Fruit fly (Drosophila melanogaster) whole organism, embryonic: ENCODE results near the gene CG8128.

Experiments used
- Abd-B ChIP-seq: fragments of 200-800 bp; sonication (Bioruptor generic); optimal IDR thresholded peaks from 2 replicates; lab custom pipeline; 2018; ENCODE audit warnings: missing biosample characterization, mild to moderate bottlenecking, missing genetic modification characterization, moderate library complexity
- Atf-2 ChIP-seq: fragments of 200-800 bp; sonication (Bioruptor generic); optimal IDR thresholded peaks from 2 replicates; lab custom pipeline; 2016; ENCODE audit warnings: missing biosample characterization, missing genetic modification characterization
- CG11247 ChIP-seq: fragments of 200-800 bp; sonication (Bioruptor generic); IDR thresholded peaks from 2 replicates; pipeline ENCODE4 v1.3.6; 2022; ENCODE audit warnings: missing biosample characterization, missing genetic modification characterization
- CG11456 ChIP-seq: fragments of 200-800 bp; sonication (Bioruptor generic); IDR thresholded peaks from 3 replicates; pipeline ENCODE4 v1.3.6; 2022; ENCODE audit warnings: missing biosample characterization, missing genetic modification characterization
- CG12104 ChIP-seq: fragments of 200-800 bp; sonication (Bioruptor generic); optimal IDR thresholded peaks from 3 replicates; lab custom pipeline; 2016; ENCODE audit warnings: missing biosample characterization, missing genetic modification characterization
- CG13123 ChIP-seq: fragments of 200-800 bp; sonication (Bioruptor generic); optimal IDR thresholded peaks from 2 replicates; lab custom pipeline; 2016; ENCODE audit warnings: missing biosample characterization, missing genetic modification characterization
- CG13424 ChIP-seq: fragments of 200-800 bp; sonication (Bioruptor generic); optimal IDR thresholded peaks from 2 replicates; lab custom pipeline; 2019; ENCODE audit warnings: missing biosample characterization, mild to moderate bottlenecking, missing genetic modification characterization, moderate library complexity
- CG1529 ChIP-seq: fragments of 200-800 bp; sonication (Bioruptor generic); optimal IDR thresholded peaks from 3 replicates; lab custom pipeline; 2018; ENCODE audit warnings: missing biosample characterization, missing genetic modification characterization
- CG16815 ChIP-seq: fragments of 200-800 bp; sonication (Bioruptor generic); optimal IDR thresholded peaks from 3 replicates; lab custom pipeline; 2017; ENCODE audit warnings: missing biosample characterization, mild to moderate bottlenecking, missing genetic modification characterization
- CG17361 ChIP-seq: fragments of 200-800 bp; sonication (Bioruptor generic); IDR thresholded peaks from 3 replicates; pipeline ENCODE4 v1.3.6; 2022; ENCODE audit warnings: missing biosample characterization, missing genetic modification characterization
- CG2199 ChIP-seq: fragments of 200-800 bp; sonication (Bioruptor generic); IDR thresholded peaks from 3 replicates; pipeline ENCODE4 v1.3.6; 2022; ENCODE audit warnings: missing biosample characterization, missing genetic modification characterization
- CG2712 ChIP-seq: fragments of 200-800 bp; optimal IDR thresholded peaks from 3 replicates; lab custom pipeline; 2019; ENCODE audit warnings: missing biosample characterization, mild to moderate bottlenecking, missing genetic modification characterization, moderate library complexity
- CG32532 ChIP-seq: fragments of 200-800 bp; sonication (Bioruptor generic); IDR thresholded peaks from 2 replicates; pipeline ENCODE4 v1.3.6; 2022; ENCODE audit warnings: missing biosample characterization, missing genetic modification characterization
- CG43689 ChIP-seq: fragments of 200-800 bp; sonication (Bioruptor generic); IDR thresholded peaks from 2 replicates; pipeline ENCODE4 v1.3.6; 2022; ENCODE audit warnings: missing biosample characterization, missing genetic modification characterization
- CG4820 ChIP-seq: fragments of 200-800 bp; sonication (Bioruptor generic); optimal IDR thresholded peaks from 3 replicates; lab custom pipeline; 2016; ENCODE audit warnings: missing biosample characterization, missing genetic modification characterization
- CG6765 ChIP-seq: fragments of 200-800 bp; sonication (Bioruptor generic); optimal IDR thresholded peaks from 3 replicates; lab custom pipeline; 2017; ENCODE audit warnings: missing biosample characterization, mild to moderate bottlenecking, missing genetic modification characterization
- CG6813 ChIP-seq: fragments of 200-800 bp; sonication (Bioruptor generic); optimal IDR thresholded peaks from 2 replicates; lab custom pipeline; 2017; ENCODE audit warnings: missing biosample characterization, missing genetic modification characterization, mild to moderate bottlenecking, moderate library complexity, missing genetic modification reagents
- CG7556 ChIP-seq: fragments of 200-800 bp; sonication (Bioruptor generic); optimal IDR thresholded peaks from 2 replicates; lab custom pipeline; 2017; ENCODE audit warnings: missing biosample characterization, mild to moderate bottlenecking, missing genetic modification characterization
- Camta ChIP-seq: fragments of 200-800 bp; sonication (Bioruptor generic); optimal IDR thresholded peaks from 2 replicates; lab custom pipeline; 2016; ENCODE audit warnings: missing biosample characterization, missing genetic modification characterization
- D19A ChIP-seq: fragments of 200-800 bp; optimal IDR thresholded peaks from 3 replicates; lab custom pipeline; 2019; ENCODE audit warnings: missing biosample characterization, mild to moderate bottlenecking, missing genetic modification characterization, moderate library complexity
- Dip3 ChIP-seq: fragments of 200-800 bp; sonication (Bioruptor generic); optimal IDR thresholded peaks from 3 replicates; lab custom pipeline; 2016; ENCODE audit warnings: missing biosample characterization, missing genetic modification characterization
- Dll ChIP-seq: fragments of 200-800 bp; sonication (Bioruptor generic); IDR thresholded peaks from 4 replicates; pipeline ENCODE4 v1.3.6; 2022; ENCODE audit warnings: missing biosample characterization, missing genetic modification characterization; ENCODE audit not compliant: partially characterized antibody
- Hmr ChIP-seq: fragments of 200-800 bp; sonication (Bioruptor generic); optimal IDR thresholded peaks from 3 replicates; lab custom pipeline; 2017; ENCODE audit warnings: mild to moderate bottlenecking, missing biosample characterization, missing genetic modification reagents, missing genetic modification characterization
- Kr ChIP-seq: fragments of 200-800 bp; sonication (Bioruptor generic); optimal IDR thresholded peaks from 2 replicates; lab custom pipeline; 2017; ENCODE audit warnings: missing biosample characterization, mild to moderate bottlenecking, missing genetic modification characterization
- Lim3 ChIP-seq: fragments of 200-800 bp; sonication (Bioruptor generic); IDR thresholded peaks from 2 replicates; pipeline ENCODE4 v1.3.6; 2022; ENCODE audit warnings: missing biosample characterization, missing genetic modification characterization
- MBD-R2 ChIP-seq: fragments of 200-800 bp; sonication (Bioruptor generic); IDR thresholded peaks from 2 replicates; pipeline ENCODE4 v1.3.6; 2022; ENCODE audit warnings: missing biosample characterization, missing genetic modification characterization
- Nf-YA ChIP-seq: fragments of 200-800 bp; sonication (Bioruptor generic); IDR thresholded peaks from 2 replicates; pipeline ENCODE4 v1.3.6; 2022; ENCODE audit warnings: missing biosample characterization, missing genetic modification characterization
- Sry-δ ChIP-seq: fragments of 200-800 bp; sonication (Bioruptor generic); optimal IDR thresholded peaks from 2 replicates; lab custom pipeline; 2016; ENCODE audit warnings: missing biosample characterization, missing genetic modification characterization
- TFAM ChIP-seq: fragments of 200-800 bp; sonication (Bioruptor generic); optimal IDR thresholded peaks from 2 replicates; lab custom pipeline; 2017; ENCODE audit warnings: missing biosample characterization, missing genetic modification characterization, inconsistent platforms
- Tbp ChIP-seq: fragments of >200 bp; optimal IDR thresholded peaks from 2 replicates; lab custom pipeline; 2018; ENCODE audit warnings: missing biosample characterization, missing genetic modification characterization
- Trl ChIP-seq, 3 experiments: fragments of >200 bp in 2 of 3; fragments of 200-800 bp in 1 of 3; sonication (Bioruptor generic) in 1 of 3; optimal IDR thresholded peaks; 2 replicates in 1 of 3; 3 replicates in 2 of 3; lab custom pipeline; 2016 to 2017; ENCODE audit warnings: missing biosample characterization in 1 of 3, missing genetic modification characterization in 1 of 3
- Xbp1 ChIP-seq: fragments of 200-800 bp; sonication (Bioruptor generic); optimal IDR thresholded peaks from 3 replicates; lab custom pipeline; 2016; ENCODE audit warnings: missing biosample characterization, mild to moderate bottlenecking, missing genetic modification characterization
- Xrp1 ChIP-seq: fragments of 200-800 bp; sonication (Bioruptor generic); IDR thresholded peaks from 2 replicates; pipeline ENCODE4 v1.3.6; 2022; ENCODE audit warnings: missing biosample characterization, missing genetic modification characterization
- cas ChIP-seq: fragments of 200-800 bp; sonication (Bioruptor generic); IDR thresholded peaks from 2 replicates; pipeline ENCODE4 v1.3.6; 2022; ENCODE audit warnings: missing biosample characterization, missing genetic modification characterization
- ci ChIP-seq: fragments of 200-800 bp; sonication (Bioruptor generic); IDR thresholded peaks from 3 replicates; pipeline ENCODE4 v1.3.6; 2022; ENCODE audit warnings: missing biosample characterization, missing genetic modification characterization
- croc ChIP-seq: fragments of 200-800 bp; sonication (Bioruptor generic); conservative IDR thresholded peaks from 3 replicates; pipeline ENCODE4 v1.3.6; 2022; ENCODE audit warnings: missing biosample characterization, missing genetic modification characterization
- cwo ChIP-seq: fragments of 200-800 bp; sonication (Bioruptor generic); optimal IDR thresholded peaks from 3 replicates; lab custom pipeline; 2017; ENCODE audit warnings: missing biosample characterization, missing genetic modification characterization, mild to moderate bottlenecking, moderate library complexity, missing genetic modification reagents
- dan ChIP-seq: fragments of 200-800 bp; sonication (Bioruptor generic); IDR thresholded peaks from 2 replicates; pipeline ENCODE4 v1.3.6; 2022; ENCODE audit warnings: missing biosample characterization, missing genetic modification characterization
- fd64A ChIP-seq: fragments of 200-800 bp; sonication (Bioruptor generic); optimal IDR thresholded peaks from 3 replicates; lab custom pipeline; 2018; ENCODE audit warnings: missing biosample characterization, mild to moderate bottlenecking, missing genetic modification characterization
- ken ChIP-seq: fragments of 200-800 bp; sonication (Bioruptor generic); IDR thresholded peaks from 3 replicates; pipeline ENCODE4 v1.3.6; 2022; ENCODE audit warnings: missing biosample characterization, missing genetic modification characterization
- luna ChIP-seq: fragments of 200-800 bp; sonication (Bioruptor generic); optimal IDR thresholded peaks from 2 replicates; lab custom pipeline; 2016; ENCODE audit warnings: missing biosample characterization, missing genetic modification characterization
- org-1 ChIP-seq: fragments of 200-800 bp; sonication (Bioruptor generic); optimal IDR thresholded peaks from 2 replicates; lab custom pipeline; 2017; ENCODE audit warnings: missing biosample characterization, missing genetic modification characterization
- otp ChIP-seq: fragments of 200-800 bp; sonication (Bioruptor generic); IDR thresholded peaks from 3 replicates; pipeline ENCODE4, ENCODE4 v1.3.6; 2022; ENCODE audit warnings: missing biosample characterization, missing genetic modification characterization
- prd ChIP-seq, 3 experiments: fragments of >200 bp in 2 of 3; fragments of 200-800 bp in 1 of 3; sonication (Bioruptor generic) in 1 of 3; optimal IDR thresholded peaks in 2 of 3; IDR thresholded peaks in 1 of 3; 2 replicates in 2 of 3; 3 replicates in 1 of 3; pipeline versions ENCODE4 v1.3.6 to Lab custom; 2017 to 2022; ENCODE audit warnings: missing biosample characterization in 1 of 3, missing genetic modification characterization in 1 of 3
- run ChIP-seq: fragments of 200-800 bp; sonication (Bioruptor generic); optimal IDR thresholded peaks from 3 replicates; lab custom pipeline; 2018; ENCODE audit warnings: missing biosample characterization, mild to moderate bottlenecking, missing genetic modification characterization
- sim ChIP-seq: fragments of 200-800 bp; sonication (Bioruptor generic); IDR thresholded peaks from 2 replicates; pipeline ENCODE4 v1.3.6; 2022; ENCODE audit warnings: missing biosample characterization, missing genetic modification characterization
- slbo ChIP-seq: fragments of 200-800 bp; sonication (Bioruptor generic); IDR thresholded peaks from 2 replicates; pipeline ENCODE4 v1.3.6; 2022; ENCODE audit warnings: missing biosample characterization, missing genetic modification characterization
- trh ChIP-seq: fragments of 200-800 bp; sonication (Bioruptor generic); optimal IDR thresholded peaks from 2 replicates; lab custom pipeline; 2016; ENCODE audit warnings: missing biosample characterization, missing genetic modification characterization
- twi ChIP-seq: fragments of 200-800 bp; optimal IDR thresholded peaks from 2 replicates; lab custom pipeline; 2019; ENCODE audit warnings: missing biosample characterization, mild to moderate bottlenecking, missing genetic modification characterization, moderate library complexity
- zfh2 ChIP-seq: fragments of 200-800 bp; sonication (Bioruptor generic); optimal IDR thresholded peaks from 2 replicates; lab custom pipeline; 2016; ENCODE audit warnings: missing biosample characterization, missing genetic modification characterization

Gene CG8128

DNA sequence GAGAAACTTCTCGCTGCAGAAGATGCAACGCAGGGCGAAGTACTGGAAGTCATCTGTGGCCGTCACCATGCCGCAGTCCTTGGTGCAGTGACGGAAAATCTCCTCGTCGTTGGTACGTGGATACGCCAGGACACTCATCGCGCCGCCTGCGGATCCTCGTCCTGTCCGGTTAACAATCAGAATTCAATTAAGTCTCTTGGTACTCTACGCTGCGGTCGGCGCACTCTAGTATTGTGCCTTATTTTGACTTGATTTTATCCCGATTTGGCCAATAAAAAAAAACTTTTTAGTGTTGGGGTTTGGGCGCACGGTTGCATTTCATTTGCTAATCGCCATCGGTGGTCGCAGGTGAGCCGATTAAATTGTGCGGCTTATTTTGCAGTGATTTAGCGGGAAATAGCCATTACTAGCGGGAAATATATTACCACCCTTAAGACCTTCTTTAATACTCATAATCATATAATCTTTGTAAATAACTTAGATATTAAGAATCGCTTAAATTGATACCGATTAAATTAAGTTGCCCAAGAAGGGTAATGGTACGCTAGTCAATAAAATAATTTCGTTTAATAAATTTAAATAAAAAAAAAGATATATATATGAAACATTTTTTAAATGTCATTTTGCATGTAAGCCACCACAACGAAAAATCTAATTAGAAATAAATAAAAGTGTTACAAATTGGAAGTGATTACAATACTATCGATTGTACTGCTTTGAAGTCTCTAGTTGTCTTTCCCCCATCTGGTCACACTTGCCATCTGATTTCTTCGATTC, 48.8 kb downstream of the CG8128 start, which contains the start of the genes CG8944 and CCT6 (continued):
- no peak for TF ChIP-seq cwo
- TF ChIP-seq Nf-YA (GFP tag; lab: Robert Waterston, UW), result no peak
- no peak for TF ChIP-seq CG16815
- no peak for TF ChIP-seq Trl (optimal IDR thresholded peaks at IDR 0.05; lab: Kevin White, UChicago)
- TF ChIP-seq Trl (GFP tag; optimal IDR thresholded peaks at IDR 0.05; lab: Kevin White, UChicago), result no peak
- TF ChIP-seq Dll (GFP tag; lab: Robert Waterston, UW), result peak; percentile 52; the same call in 1 of the 4 replicates
- TF ChIP-seq CG4820 (GFP tag; lab: Kevin White, UChicago), result no peak
- TF ChIP-seq Abd-B (GFP tag; lab: Kevin White, UChicago), result no peak
- no peak for TF ChIP-seq Tbp
- no peak for TF ChIP-seq prd (optimal IDR thresholded peaks at IDR 0.05; lab: Kevin White, UChicago)
- TF ChIP-seq prd (GFP tag; IDR thresholded peaks at IDR 0.05; lab: Robert Waterston, UW), result no peak; the same call in 2 of the 3 replicates
- peak; percentile 41; the same call in 1 of the 3 replicates for TF ChIP-seq CG11456 (GFP tag; lab: Robert Waterston, UW)
- TF ChIP-seq CG7556 (GFP tag; lab: Kevin White, UChicago), result no peak
- TF ChIP-seq CG11247 (GFP tag; lab: Robert Waterston, UW), result no peak
- peak; percentile 16 for TF ChIP-seq zfh2 (GFP tag; lab: Kevin White, UChicago)
- no peak for TF ChIP-seq CG1529 (GFP tag; lab: Kevin White, UChicago)
- TF ChIP-seq Lim3 (GFP tag; lab: Robert Waterston, UW), result no peak
- TF ChIP-seq Dip3 (GFP tag; lab: Kevin White, UChicago), result no peak
- peak; percentile 26 for TF ChIP-seq Xbp1 (GFP tag; lab: Kevin White, UChicago)
- TF ChIP-seq CG13424 (tag; lab: Kevin White, UChicago), result peak; percentile 29
- no peak for TF ChIP-seq Kr
- TF ChIP-seq trh (GFP tag; lab: Kevin White, UChicago), result no peak
- no peak for TF ChIP-seq run
- TF ChIP-seq CG12104 (GFP tag; lab: Kevin White, UChicago), result no peak
- TF ChIP-seq Xrp1 (GFP tag; lab: Robert Waterston, UW), result no peak
- no peak for TF ChIP-seq CG6765 (GFP tag; lab: Kevin White, UChicago)
- TF ChIP-seq luna (GFP tag; lab: Kevin White, UChicago), result no peak
- TF ChIP-seq ci (GFP tag; lab: Robert Waterston, UW), result 0 out of 3 replicates have a peak, but pooled peaks have one; percentile 19
- TF ChIP-seq CG2712, result peak; percentile 32
- no peak for TF ChIP-seq sim (GFP tag; lab: Robert Waterston, UW)
- TF ChIP-seq dan, result no peak
- TF ChIP-seq ken, result no peak; the same call in 2 of the 3 replicates
- TF ChIP-seq cas (GFP tag; lab: Robert Waterston, UW), result no peak
- TF ChIP-seq CG32532 (GFP tag; lab: Robert Waterston, UW), result 0 out of 2 replicates have a peak, but pooled peaks have one; percentile 38
- TF ChIP-seq fd64A (GFP tag; lab: Kevin White, UChicago), result no peak
- TF ChIP-seq Atf-2, result no peak
- no peak for TF ChIP-seq otp
- TF ChIP-seq Camta, result no peak
- TF ChIP-seq MBD-R2 (GFP tag; lab: Robert Waterston, UW), result peak; percentile 52
- TF ChIP-seq CG13123, result no peak
- no peak for TF ChIP-seq TFAM
- no peak for TF ChIP-seq CG17361 (GFP tag; lab: Robert Waterston, UW)
- no peak for TF ChIP-seq croc
- TF ChIP-seq CG43689, result no peak
- TF ChIP-seq CG6813, result no peak
- TF ChIP-seq Hmr (GFP tag; lab: Kevin White, UChicago), result no peak
- peak; percentile 50 for TF ChIP-seq slbo (GFP tag; lab: Robert Waterston, UW)
- peak; percentile 17 for TF ChIP-seq D19A (tag; lab: Kevin White, UChicago)
- peak; percentile 69 for TF ChIP-seq Sry-δ (GFP tag; lab: Kevin White, UChicago)
- TF ChIP-seq twi (tag; lab: Kevin White, UChicago), result no peak
- TF ChIP-seq org-1 (GFP tag; lab: Kevin White, UChicago), result no peak
- TF ChIP-seq CG2199 (GFP tag; lab: Robert Waterston, UW), result no peak
